Worm (Caenorhabditis elegans) whole organism, L3 larva: ENCODE results near the gene aakg-5.

ENCODE experiments used
- ceh-16 ChIP-seq: sonication (generic microtip); optimal IDR thresholded peaks from 2 replicates; lab custom pipeline; 2017; ENCODE audit warnings: missing biosample characterization, missing genetic modification characterization
- elt-2 ChIP-seq: sonication (generic microtip); optimal IDR thresholded peaks from 2 replicates; lab custom pipeline; 2016; ENCODE audit warnings: missing genetic modification reagents, mild to moderate bottlenecking, missing genetic modification characterization, missing compliant biosample characterization
- lin-39 ChIP-seq: fragments of 150-350 bp; optimal IDR thresholded peaks from 2 replicates; lab custom pipeline; 2018; ENCODE audit warnings: missing biosample characterization, missing genetic modification reagents, missing genetic modification characterization
- nhr-76 ChIP-seq: fragments of 150-350 bp; sonication (generic microtip); optimal IDR thresholded peaks from 5 replicates; lab custom pipeline; 2014; ENCODE audit warnings: missing biosample characterization, missing genetic modification characterization
- snpc-4 ChIP-seq: fragments of 150-350 bp; optimal IDR thresholded peaks from 2 replicates; lab custom pipeline; 2014; ENCODE audit warnings: missing biosample characterization, missing genetic modification characterization
- ztf-4 ChIP-seq: fragments of 150-350 bp; optimal IDR thresholded peaks from 2 replicates; lab custom pipeline; 2014; ENCODE audit warnings: missing biosample characterization, missing genetic modification characterization

ce11 chrII:10021749-10022148 lies 46.8 kb upstream of the aakg-5 start:
- TF ChIP-seq nhr-76 (tag; lab: Kevin White, UChicago) (no peak), lin-39 (no peak), ztf-4 (tag; lab: Kevin White, UChicago) (no peak), elt-2 (tag; lab: Kevin White, UChicago) (no peak), snpc-4 (tag; lab: Kevin White, UChicago) (no peak), ceh-16 (tag; lab: Kevin White, UChicago) (no peak)
